Fruit fly (Drosophila melanogaster) whole organism, prepupa: ENCODE measurements around the gene VhaAC39-2.

Experiments used
- CG8632 ChIP-seq: fragments of 200-800 bp; sonication (Bioruptor generic); optimal IDR thresholded peaks from 3 replicates; lab custom pipeline; 2016; ENCODE audit warnings: missing biosample characterization, missing genetic modification characterization
- Hr38 ChIP-seq: sonication (Bioruptor generic); optimal IDR thresholded peaks from 2 replicates; lab custom pipeline; 2016; ENCODE audit warnings: missing biosample characterization, missing genetic modification characterization

dm6 chr3R:23170335-23170734 lies 11.2 kb upstream of the VhaAC39-2 start:
- TF ChIP-seq CG8632, result no peak
- TF ChIP-seq Hr38 (GFP tag; lab: Kevin White, UChicago), result no peak
